Worm (Caenorhabditis elegans): Measurements from ENCODE around the gene Y50D4C.5.

- TF ChIP-seq ztf-11 (tag; optimal IDR thresholded peaks at IDR 0.05): no peak
- TF ChIP-seq snpc-4 (tag; optimal IDR thresholded peaks at IDR 0.05): no peak
- TF ChIP-seq lsy-2 (tag; optimal IDR thresholded peaks at IDR 0.05): no peak
- no peak for TF ChIP-seq mls-2 (tag; optimal IDR thresholded peaks at IDR 0.05)
- no peak for TF ChIP-seq M03D4.4 (tag; optimal IDR thresholded peaks at IDR 0.05)
- no peak for TF ChIP-seq lin-13 (tag; optimal IDR thresholded peaks at IDR 0.05)
- TF ChIP-seq elt-1 (tag; optimal IDR thresholded peaks at IDR 0.05; ENCODE audit: borderline replicate concordance, insufficient read depth): no peak
These were observed 17.9 kb upstream of the Y50D4C.5 start for ce11 chrV:1021456-1021855.

Data from whole organism, mixed stage, embryonic.